Worm (Caenorhabditis elegans): Measurements from ENCODE around the gene Y5H2A.4.

- TF ChIP-seq Y79H2A.3 (GFP tag; conservative IDR thresholded peaks at IDR 0.05) = no peak
- TF ChIP-seq B0019.2 (GFP tag; conservative IDR thresholded peaks at IDR 0.05) = no peak
- TF ChIP-seq hsf-1 (GFP tag; IDR thresholded peaks at IDR 0.05) = no peak
- no peak for TF ChIP-seq F49E8.2 (tag; optimal IDR thresholded peaks at IDR 0.05; ENCODE audit: insufficient read depth)
- no peak for TF ChIP-seq Y67H2A.10 (GFP tag; conservative IDR thresholded peaks at IDR 0.05)
- no peak for TF ChIP-seq ztf-6 (GFP tag; IDR thresholded peaks at IDR 0.05)
- TF ChIP-seq nfya-1 (tag; optimal IDR thresholded peaks at IDR 0.05; ENCODE audit: borderline replicate concordance, insufficient read depth) = no peak
These were observed 32.2 kb upstream of the Y5H2A.4 start for ce11 chrV:2306383-2306782.
